Fruit fly (Drosophila melanogaster): ENCODE data around the gene CG10979.

CG10979 gene

DNA sequence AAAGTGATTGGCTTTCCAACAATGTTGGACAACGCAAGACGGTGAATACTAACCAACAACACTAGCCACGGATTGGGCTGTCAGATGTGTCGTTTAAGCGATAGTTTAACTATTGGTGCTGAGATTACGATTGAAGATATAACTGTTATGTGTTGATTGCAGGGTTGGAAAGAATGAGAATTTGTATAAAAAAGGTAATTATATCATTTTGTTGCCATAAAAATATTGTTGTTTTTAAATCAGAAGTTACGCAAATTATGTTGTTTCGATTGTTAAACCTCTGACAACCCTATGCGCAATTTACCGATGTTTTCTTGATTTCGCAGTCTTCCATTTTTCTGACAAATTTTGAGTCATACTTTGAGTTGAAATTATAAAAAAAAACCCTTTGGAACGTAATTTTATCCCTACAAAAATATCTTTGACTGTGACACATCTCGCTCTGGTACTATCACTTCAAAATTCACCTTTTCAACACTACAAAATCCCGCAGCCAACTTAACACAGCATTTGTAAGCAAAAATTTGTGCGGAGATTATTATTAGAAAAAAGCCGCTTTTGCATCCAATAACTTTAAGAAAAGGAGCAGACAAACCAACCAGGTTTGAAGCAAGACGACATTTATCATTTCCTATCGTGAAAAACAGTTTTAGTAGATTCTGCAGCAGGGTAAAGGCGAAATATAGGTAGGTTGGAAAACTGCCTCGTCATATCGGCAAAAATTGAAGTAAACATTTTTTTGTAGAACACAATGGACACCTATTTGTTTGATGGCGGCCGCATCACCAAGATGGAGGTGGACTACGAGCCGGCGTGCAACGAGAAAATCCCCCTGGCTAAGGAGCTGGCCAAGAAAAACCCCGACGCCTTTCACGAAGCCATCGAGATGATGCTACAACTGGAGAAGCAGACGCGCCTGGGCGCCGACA lies 5.2 kb upstream of the CG10979 start, which contains the start of the genes Hat1 and Rpn5 (continued):
- TF ChIP-seq gt (GFP tag; IDR thresholded peaks at IDR 0.05) (no peak), CG9437 (GFP tag; optimal IDR thresholded peaks at IDR 0.05) (peak; percentile 87), Ptx1 (GFP tag; IDR thresholded peaks at IDR 0.05) (peak; percentile 69), lmd (GFP tag; IDR thresholded peaks at IDR 0.05) (peak; percentile 70), Oaz (GFP tag; IDR thresholded peaks at IDR 0.05) (no peak), HLH3B (GFP tag; IDR thresholded peaks at IDR 0.05) (peak; percentile 6; the same call in 1 of the 2 replicates), Ets97D (GFP tag; optimal IDR thresholded peaks at IDR 0.05) (peak; percentile 87), repo (GFP tag; optimal IDR thresholded peaks at IDR 0.05) (peak; percentile 76), CG18011 (GFP tag; optimal IDR thresholded peaks at IDR 0.05) (peak; percentile 69), bab2 (GFP tag; optimal IDR thresholded peaks at IDR 0.05) (peak; percentile 91), caup (GFP tag; optimal IDR thresholded peaks at IDR 0.05; ENCODE audit: severe bottlenecking) (peak; percentile 78), D19B (GFP tag; optimal IDR thresholded peaks at IDR 0.05) (peak; percentile 60), CG14965 (GFP tag; optimal IDR thresholded peaks at IDR 0.05; ENCODE audit: borderline replicate concordance) (peak; percentile 51), Xrp1 (GFP tag; IDR thresholded peaks at IDR 0.05) (peak; percentile 70; the same call in 1 of the 2 replicates), E2f2 (GFP tag; IDR thresholded peaks at IDR 0.05) (peak; percentile 60), mirr (GFP tag; optimal IDR thresholded peaks at IDR 0.05) (peak; percentile 23), TFAM (GFP tag; optimal IDR thresholded peaks at IDR 0.05) (peak; percentile 22), CG31388 (GFP tag; optimal IDR thresholded peaks at IDR 0.05) (peak; percentile 56), CG7745 (tag; optimal IDR thresholded peaks at IDR 0.05) (no peak), CG11093 (GFP tag; IDR thresholded peaks at IDR 0.05) (peak; percentile 62; the same call in 1 of the 3 replicates), CG12236 (GFP tag; optimal IDR thresholded peaks at IDR 0.05) (peak; percentile 69), CG17829 (tag; optimal IDR thresholded peaks at IDR 0.05) (peak; percentile 68), chm (GFP tag; IDR thresholded peaks at IDR 0.05) (peak; percentile 59; the same call in 1 of the 2 replicates), ATbp (GFP tag; optimal IDR thresholded peaks at IDR 0.05) (peak; percentile 48), CG10654 (GFP tag; optimal IDR thresholded peaks at IDR 0.05) (peak; percentile 78), CG17802 (tag; optimal IDR thresholded peaks at IDR 0.05) (peak; percentile 33), Hey (tag; optimal IDR thresholded peaks at IDR 0.05) (peak; percentile 21), CG15514 (GFP tag; optimal IDR thresholded peaks at IDR 0.05) (peak; percentile 56), CG8089 (GFP tag; optimal IDR thresholded peaks at IDR 0.05) (peak; percentile 87), ci (GFP tag; IDR thresholded peaks at IDR 0.05) (peak; percentile 45; the same call in 2 of the 3 replicates), CG17912 (GFP tag; optimal IDR thresholded peaks at IDR 0.05) (no peak), Rx (GFP tag; IDR thresholded peaks at IDR 0.05) (no peak; the same call in 1 of the 2 replicates), CG18262 (tag; optimal IDR thresholded peaks at IDR 0.05) (peak; percentile 75), CG3726 (GFP tag; IDR thresholded peaks at IDR 0.05) (no peak), dati (GFP tag; IDR thresholded peaks at IDR 0.05) (no peak), jigr1 (GFP tag; IDR thresholded peaks at IDR 0.05) (peak; percentile 28; the same call in 1 of the 3 replicates), CG9817 (tag; optimal IDR thresholded peaks at IDR 0.05) (peak; percentile 76), sna (GFP tag; IDR thresholded peaks at IDR 0.05; ENCODE audit: partially characterized antibody) (peak; percentile 77), pum (GFP tag; optimal IDR thresholded peaks at IDR 0.05) (peak; percentile 93), Nf-YB (GFP tag; optimal IDR thresholded peaks at IDR 0.05) (peak; percentile 47), CG4328 (GFP tag; optimal IDR thresholded peaks at IDR 0.05) (peak; percentile 59), Dad (GFP tag; optimal IDR thresholded peaks at IDR 0.05) (peak; percentile 88), chif (GFP tag; optimal IDR thresholded peaks at IDR 0.05) (peak; percentile 89 to 90), gro (GFP tag; optimal IDR thresholded peaks at IDR 0.05) (peak; percentile 78), gfzf (GFP tag; optimal IDR thresholded peaks at IDR 0.05) (peak; percentile 38), Med (GFP tag) (peak; percentile 97), wor (GFP tag; IDR thresholded peaks at IDR 0.05) (peak; percentile 58; the same call in 1 of the 2 replicates), tin (GFP tag; optimal IDR thresholded peaks at IDR 0.05) (peak; percentile 88)
